Worm (Caenorhabditis elegans) whole organism, L4 larva: ENCODE data around the gene viro-2.

ENCODE experiments used
- F10B5.3 ChIP-seq: sonication (generic microtip); optimal IDR thresholded peaks from 2 replicates; lab custom pipeline; 2016; ENCODE audit warnings: mild to moderate bottlenecking, missing genetic modification characterization, missing compliant biosample characterization
- F37D6.2 ChIP-seq: sonication (generic microtip); optimal IDR thresholded peaks from 2 replicates; lab custom pipeline; 2016; ENCODE audit warnings: mild to moderate bottlenecking, missing genetic modification characterization, missing compliant biosample characterization
- R02D3.7 ChIP-seq: fragments of 150-350 bp; sonication (generic microtip); optimal IDR thresholded peaks from 3 replicates; lab custom pipeline; 2014; ENCODE audit warnings: missing biosample characterization, missing genetic modification characterization
- T20F7.1 ChIP-seq: fragments of 200-800 bp; sonication (Bioruptor generic); optimal IDR thresholded peaks from 2 replicates; lab custom pipeline; 2018; ENCODE audit warnings: mild to moderate bottlenecking, missing genetic modification characterization, missing compliant biosample characterization
- T26A8.4 ChIP-seq: fragments of 200-800 bp; sonication (Bioruptor generic); IDR thresholded peaks from 2 replicates; pipeline ENCODE4 v1.3.6; 2022; ENCODE audit warnings: missing genetic modification characterization, missing compliant biosample characterization
- Y105C5A.15 ChIP-seq: fragments of 200-800 bp; sonication (Bioruptor generic); IDR thresholded peaks from 2 replicates; pipeline ENCODE4 v1.3.6; 2022; ENCODE audit warnings: missing genetic modification characterization, missing compliant biosample characterization
- Y48G9A.11 ChIP-seq: fragments of 200-800 bp; sonication (Bioruptor generic); IDR thresholded peaks from 2 replicates; pipeline ENCODE4 v1.3.6; 2022; ENCODE audit warnings: missing genetic modification reagents, missing genetic modification characterization, missing compliant biosample characterization
- Y5F2A.4 ChIP-seq: fragments of 200-800 bp; sonication (Bioruptor generic); optimal IDR thresholded peaks from 2 replicates; lab custom pipeline; 2018; ENCODE audit warnings: mild to moderate bottlenecking, missing genetic modification characterization, missing compliant biosample characterization
- aha-1 ChIP-seq: fragments of 150-350 bp; peaks from one replicate; lab custom pipeline; 2014; ENCODE audit warnings: missing biosample characterization, missing genetic modification characterization
- attf-4 ChIP-seq: sonication (generic microtip); optimal IDR thresholded peaks from 3 replicates; lab custom pipeline; 2017; ENCODE audit warnings: missing biosample characterization, missing genetic modification characterization
- ceh-28 ChIP-seq: fragments of 150-350 bp; optimal IDR thresholded peaks from 2 replicates; lab custom pipeline; 2014; ENCODE audit warnings: missing biosample characterization, missing genetic modification reagents, missing genetic modification characterization
- ces-1 ChIP-seq: fragments of 150-350 bp; sonication (generic microtip); optimal IDR thresholded peaks from 4 replicates; lab custom pipeline; 2014; ENCODE audit warnings: missing biosample characterization, missing genetic modification reagents, missing genetic modification characterization
- daf-19 ChIP-seq: fragments of 200-800 bp; sonication (Bioruptor generic); conservative IDR thresholded peaks from 2 replicates; pipeline ENCODE4 v1.3.6; 2022; ENCODE audit warnings: missing genetic modification characterization, missing compliant biosample characterization
- dmd-6 ChIP-seq: fragments of 200-800 bp; sonication (Bioruptor generic); IDR thresholded peaks from 2 replicates; pipeline ENCODE4 v1.3.6; 2022; ENCODE audit warnings: missing genetic modification reagents, missing genetic modification characterization, missing compliant biosample characterization
- dmd-8 ChIP-seq: fragments of 200-800 bp; sonication (Bioruptor generic); IDR thresholded peaks from 2 replicates; pipeline ENCODE4 v1.3.6; 2022; ENCODE audit warnings: missing genetic modification characterization, missing compliant biosample characterization
- dmd-9 ChIP-seq: fragments of 200-800 bp; sonication (Bioruptor generic); IDR thresholded peaks from 2 replicates; pipeline ENCODE4 v1.3.6; 2022; ENCODE audit warnings: missing genetic modification reagents, missing genetic modification characterization, missing compliant biosample characterization
- dpl-1 ChIP-seq: fragments of 150-350 bp; optimal IDR thresholded peaks from 2 replicates; lab custom pipeline; 2014; ENCODE audit warnings: missing biosample characterization, missing genetic modification reagents, missing genetic modification characterization
- fkh-10 ChIP-seq: fragments of 150-350 bp; optimal IDR thresholded peaks from 2 replicates; lab custom pipeline; 2014; ENCODE audit warnings: missing biosample characterization, missing genetic modification reagents, missing genetic modification characterization
- jun-1 ChIP-seq: fragments of 150-350 bp; optimal IDR thresholded peaks from 2 replicates; lab custom pipeline; 2014; ENCODE audit warnings: missing biosample characterization, missing genetic modification reagents, missing genetic modification characterization
- lin-13 ChIP-seq: fragments of 150-350 bp; optimal IDR thresholded peaks from 2 replicates; lab custom pipeline; 2014; ENCODE audit warnings: missing biosample characterization, missing genetic modification reagents, missing genetic modification characterization
- lin-38 ChIP-seq: fragments of 200-800 bp; sonication (Bioruptor generic); IDR thresholded peaks from 2 replicates; pipeline ENCODE4 v1.3.6; 2022; ENCODE audit warnings: missing genetic modification reagents, missing genetic modification characterization, missing compliant biosample characterization
- lsy-2 ChIP-seq, 2 experiments: fragments of 150-350 bp in 1 of 2; sonication (generic microtip) in 1 of 2; optimal IDR thresholded peaks; 2 replicates each; lab custom pipeline; 2014 to 2017; ENCODE audit warnings: missing biosample characterization in 2 of 2, missing genetic modification characterization in 2 of 2
- mdl-1 ChIP-seq, 2 experiments: fragments of 150-350 bp in 1 of 2; sonication (generic microtip) in 1 of 2; optimal IDR thresholded peaks; 2 replicates each; lab custom pipeline; 2014 to 2017; ENCODE audit warnings: missing biosample characterization in 2 of 2, missing genetic modification characterization in 2 of 2
- mdt-29 ChIP-seq: fragments of 200-800 bp; sonication (Bioruptor generic); IDR thresholded peaks from 2 replicates; pipeline ENCODE4 v1.3.6; 2022; ENCODE audit warnings: missing genetic modification reagents, missing genetic modification characterization, missing compliant biosample characterization
- nhr-102 ChIP-seq: sonication (generic microtip); optimal IDR thresholded peaks from 2 replicates; lab custom pipeline; 2016; ENCODE audit warnings: mild to moderate bottlenecking, missing genetic modification characterization, moderate library complexity, missing compliant biosample characterization
- nhr-48 ChIP-seq: sonication (generic microtip); optimal IDR thresholded peaks from 2 replicates; lab custom pipeline; 2016; ENCODE audit warnings: mild to moderate bottlenecking, missing genetic modification characterization, missing compliant biosample characterization
- nhr-6 ChIP-seq: fragments of 150-350 bp; optimal IDR thresholded peaks from 2 replicates; lab custom pipeline; 2014; ENCODE audit warnings: missing biosample characterization, missing genetic modification characterization
- php-3 ChIP-seq: fragments of 200-800 bp; sonication (Bioruptor generic); IDR thresholded peaks from 2 replicates; pipeline ENCODE4 v1.3.6; 2022; ENCODE audit warnings: missing genetic modification reagents, missing genetic modification characterization, missing compliant biosample characterization
- pqm-1 ChIP-seq: sonication (generic microtip); optimal IDR thresholded peaks from 2 replicates; lab custom pipeline; 2017; ENCODE audit warnings: missing biosample characterization, missing genetic modification characterization
- rbr-2 ChIP-seq: sonication (generic microtip); optimal IDR thresholded peaks from 2 replicates; lab custom pipeline; 2016; ENCODE audit warnings: missing genotype, missing genetic modification characterization, missing compliant biosample characterization
- tra-1 ChIP-seq: fragments of 200-800 bp; sonication (Bioruptor generic); IDR thresholded peaks from 2 replicates; pipeline ENCODE4 v1.3.6; 2022; ENCODE audit warnings: missing genetic modification reagents, missing genetic modification characterization, missing compliant biosample characterization
- unc-62 ChIP-seq, 3 experiments: fragments of 150-350 bp in 1 of 3; sonication (generic microtip); optimal IDR thresholded peaks in 2 of 3; peaks in 1 of 3; 1 replicate in 1 of 3; 2 replicates in 2 of 3; lab custom pipeline; 2014 to 2017; ENCODE audit warnings: missing biosample characterization in 3 of 3, missing genetic modification characterization in 3 of 3, missing genetic modification reagents in 3 of 3, missing genotype in 1 of 3
- vab-7 ChIP-seq: fragments of 200-800 bp; sonication (Bioruptor generic); IDR thresholded peaks from 2 replicates; pipeline ENCODE4 v1.3.6; 2022; ENCODE audit warnings: missing genetic modification reagents, missing genetic modification characterization, missing compliant biosample characterization
- zip-2 ChIP-seq: fragments of 150-350 bp; optimal IDR thresholded peaks from 2 replicates; lab custom pipeline; 2014; ENCODE audit warnings: missing biosample characterization, missing genetic modification characterization
- ztf-7 ChIP-seq: fragments of 150-350 bp; optimal IDR thresholded peaks from 2 replicates; lab custom pipeline; 2014; ENCODE audit warnings: missing biosample characterization, missing genetic modification characterization

The viro-2 gene

ce11 chrIII:7142172-7142601 is 13.5 kb downstream of the viro-2 start (continued):
- TF ChIP-seq mdt-29 (GFP tag; lab: Robert Waterston, UW) (peak; percentile 55), nhr-48 (tag; lab: Kevin White, UChicago) (peak; percentile 35), dmd-6 (GFP tag; lab: Robert Waterston, UW) (no peak), nhr-102 (tag; lab: Kevin White, UChicago) (peak; percentile 55), vab-7 (GFP tag; lab: Robert Waterston, UW) (no peak), dmd-9 (no peak), fkh-10 (GFP tag; lab: Kevin White, UChicago) (no peak), unc-62 (GFP tag; optimal IDR thresholded peaks at IDR 0.05 in 1 of 2; lab: Kevin White, UChicago) (peak in 1 of 2 experiments; percentile 28), unc-62 (tag; optimal IDR thresholded peaks at IDR 0.05; lab: Kevin White, UChicago) (no peak), php-3 (GFP tag; lab: Robert Waterston, UW) (peak; percentile 71; the same call in 1 of the 2 replicates), dmd-8 (GFP tag; lab: Robert Waterston, UW) (no peak), nhr-6 (tag; lab: Kevin White, UChicago) (peak; percentile 26), T26A8.4 (GFP tag; lab: Robert Waterston, UW) (peak; percentile 91), T20F7.1 (GFP tag; lab: Kevin White, UChicago) (no peak), mdl-1 (tag; optimal IDR thresholded peaks at IDR 0.05; lab: Kevin White, UChicago) (no peak), lsy-2 (tag; optimal IDR thresholded peaks at IDR 0.05; lab: Kevin White, UChicago) (peak in 1 of 2 experiments; percentile 56), tra-1 (GFP tag; lab: Robert Waterston, UW) (peak; percentile 39; the same call in 1 of the 2 replicates), rbr-2 (peak; percentile 28), attf-4 (tag; lab: Kevin White, UChicago) (no peak), daf-19 (GFP tag; lab: Robert Waterston, UW) (0 out of 2 replicates have a peak, but pooled peaks have one; percentile 56), Y5F2A.4 (GFP tag; lab: Kevin White, UChicago) (no peak), pqm-1 (tag; lab: Kevin White, UChicago) (no peak), Y105C5A.15 (GFP tag; lab: Robert Waterston, UW) (0 out of 2 replicates have a peak, but pooled peaks have one; percentile 58), Y48G9A.11 (peak; percentile 68; the same call in 1 of the 2 replicates), jun-1 (tag; lab: Kevin White, UChicago) (no peak), lin-13 (peak; percentile 39), F10B5.3 (peak; percentile 8), zip-2 (tag; lab: Kevin White, UChicago) (no peak), lin-38 (peak; percentile 64)

- TF ChIP-seq ces-1 (no peak), ceh-28 (tag; lab: Kevin White, UChicago) (no peak)
- TF ChIP-seq, all 104 proteins: peak for 0
These were observed 16.0 kb downstream of the viro-2 start, which contains the start of gene glr-2 for ce11 chrIII:7144749-7145148. Gene glr-2 (minus strand): TSS chrIII:7144959.

DNA sequence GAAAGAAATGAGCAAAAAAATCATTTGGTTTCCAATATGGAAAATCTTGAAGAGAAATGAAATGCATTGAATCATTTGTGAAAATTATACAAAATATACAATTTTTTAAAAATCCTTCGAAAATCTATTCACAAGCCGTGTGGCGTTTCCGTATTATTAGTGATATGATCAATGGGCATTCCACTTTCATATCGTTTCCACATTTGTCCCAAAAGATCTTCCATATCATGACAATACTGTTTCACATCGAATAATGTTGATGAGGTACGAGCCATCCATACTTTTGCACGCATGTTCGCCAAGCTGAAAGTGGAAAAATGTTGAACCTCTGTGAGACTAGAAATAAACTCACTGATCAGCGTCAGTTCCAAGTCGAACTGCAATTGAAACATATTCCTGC is 17.6 kb downstream of the viro-2 start:
- TF ChIP-seq php-3 (GFP tag; lab: Robert Waterston, UW) (no peak), R02D3.7 (no peak), aha-1 (tag; lab: Kevin White, UChicago) (peak; percentile 91), F37D6.2 (tag; lab: Kevin White, UChicago) (no peak), T26A8.4 (GFP tag; lab: Robert Waterston, UW) (0 out of 2 replicates have a peak, but pooled peaks have one; percentile 12)

DNA sequence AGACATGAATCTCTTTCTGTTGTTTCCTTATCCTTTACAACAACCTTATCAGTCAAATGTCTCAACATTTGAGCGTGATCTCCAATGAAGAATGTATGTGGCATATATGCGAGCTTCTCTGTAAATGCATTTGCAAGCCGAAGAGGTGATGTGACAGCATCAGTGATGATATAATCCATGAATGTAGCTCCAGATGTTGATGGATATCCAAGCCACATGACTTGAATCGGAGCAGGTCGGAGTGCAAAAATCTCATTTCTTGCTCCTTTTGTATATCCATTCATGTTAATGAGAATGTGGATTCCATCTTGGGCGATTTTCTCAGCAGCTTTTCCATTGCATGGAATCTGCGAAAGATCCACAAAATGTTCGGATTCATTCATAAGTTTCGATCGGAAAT is 19.5 kb downstream of the viro-2 start:
- peak; percentile 77 for TF ChIP-seq aha-1 (tag; lab: Kevin White, UChicago)
- no peak for TF ChIP-seq dpl-1 (GFP tag; lab: Kevin White, UChicago)
- TF ChIP-seq ztf-7, result no peak
